Fruit fly (Drosophila melanogaster): ENCODE data around the gene CG6380.

DNA sequence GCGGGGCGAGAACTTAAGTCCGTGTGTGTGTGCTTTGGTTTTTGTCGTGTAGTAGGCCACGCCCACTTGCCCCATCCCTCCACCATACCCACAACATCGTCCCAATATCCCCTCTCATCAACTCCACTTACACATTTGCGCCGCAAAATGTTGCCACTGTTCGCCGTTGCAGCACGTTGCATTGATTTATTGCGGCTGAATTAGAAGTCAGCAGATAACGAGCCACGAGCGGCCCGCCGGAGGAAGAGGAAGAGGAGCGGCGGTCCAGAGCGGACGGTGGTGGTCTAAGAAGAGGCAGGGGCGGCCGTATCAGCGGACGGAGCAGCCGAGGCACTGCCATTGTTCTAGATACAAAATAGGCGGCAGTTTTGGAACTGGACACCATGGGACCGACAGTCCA, 22.3 kb downstream of the CG6380 start:
- TF ChIP-seq Clk (GFP tag; optimal IDR thresholded peaks at IDR 0.05) (no peak), toe (GFP tag; optimal IDR thresholded peaks at IDR 0.05) (no peak), kay (GFP tag; ENCODE audit: borderline replicate concordance) (no peak), tj (GFP tag; optimal IDR thresholded peaks at IDR 0.05) (no peak), ovo (GFP tag; optimal IDR thresholded peaks at IDR 0.05) (no peak), CG14711 (tag; optimal IDR thresholded peaks at IDR 0.05) (no peak)
